Fruit fly (Drosophila melanogaster) whole organism, embryonic: Measurements from ENCODE around the gene POLDIP2.
A peak's percentile ranks its signal among the peaks of the same experiment; 100 is the strongest.

Source experiments
- Ada2b ChIP-seq: fragments of 200-800 bp; sonication (Bioruptor generic); IDR thresholded peaks from 2 replicates; pipeline ENCODE4 v1.3.6; 2022; ENCODE audit warnings: missing biosample characterization, missing genetic modification characterization
- Bdp1 ChIP-seq: fragments of 200-800 bp; sonication (Bioruptor generic); optimal IDR thresholded peaks from 3 replicates; lab custom pipeline; 2016; ENCODE audit warnings: missing biosample characterization, missing genetic modification characterization
- CG10147 ChIP-seq: fragments of 200-800 bp; sonication (Bioruptor generic); optimal IDR thresholded peaks from 2 replicates; lab custom pipeline; 2019; ENCODE audit warnings: missing biosample characterization, mild to moderate bottlenecking, missing genetic modification characterization, moderate library complexity
- CG10274 ChIP-seq: fragments of 200-800 bp; sonication (Bioruptor generic); optimal IDR thresholded peaks from 3 replicates; lab custom pipeline; 2017; ENCODE audit warnings: missing biosample characterization, mild to moderate bottlenecking, missing genetic modification characterization
- CG10321 ChIP-seq: fragments of 200-800 bp; sonication (Bioruptor generic); IDR thresholded peaks from 2 replicates; pipeline ENCODE4 v1.3.6; 2022; ENCODE audit warnings: missing biosample characterization, missing genetic modification characterization
- CG10366 ChIP-seq: fragments of 200-800 bp; sonication (Bioruptor generic); IDR thresholded peaks from 2 replicates; pipeline ENCODE4 v1.3.6; 2022; ENCODE audit warnings: missing biosample characterization, missing genetic modification characterization
- CG10462 ChIP-seq: fragments of 200-800 bp; sonication (Bioruptor generic); optimal IDR thresholded peaks from 2 replicates; lab custom pipeline; 2016; ENCODE audit warnings: missing biosample characterization, missing genetic modification characterization
- CG11247 ChIP-seq: fragments of 200-800 bp; sonication (Bioruptor generic); IDR thresholded peaks from 2 replicates; pipeline ENCODE4 v1.3.6; 2022; ENCODE audit warnings: missing biosample characterization, missing genetic modification characterization
- CG12236 ChIP-seq: fragments of 200-800 bp; sonication (Bioruptor generic); optimal IDR thresholded peaks from 2 replicates; lab custom pipeline; 2016; ENCODE audit warnings: missing biosample characterization, missing genetic modification characterization
- CG13775 ChIP-seq: fragments of 200-800 bp; sonication (Bioruptor generic); optimal IDR thresholded peaks from 3 replicates; lab custom pipeline; 2017; ENCODE audit warnings: missing biosample characterization, mild to moderate bottlenecking, missing genetic modification characterization
- CG14050 ChIP-seq: fragments of 200-800 bp; sonication (Bioruptor generic); IDR thresholded peaks from 3 replicates; pipeline ENCODE4 v1.3.6; 2022; ENCODE audit warnings: missing biosample characterization, missing genetic modification characterization
- CG14710 ChIP-seq: fragments of 200-800 bp; sonication (Bioruptor generic); optimal IDR thresholded peaks from 3 replicates; lab custom pipeline; 2019; ENCODE audit warnings: missing biosample characterization, mild to moderate bottlenecking, missing genetic modification characterization, moderate library complexity
- CG14860 ChIP-seq: fragments of 200-800 bp; sonication (Bioruptor generic); IDR thresholded peaks from 3 replicates; pipeline ENCODE4 v1.3.6; 2022; ENCODE audit warnings: missing biosample characterization, missing genetic modification characterization; ENCODE audit not compliant: partially characterized antibody
- CG15601 ChIP-seq: fragments of 200-800 bp; sonication (Bioruptor generic); optimal IDR thresholded peaks from 3 replicates; lab custom pipeline; 2019; ENCODE audit warnings: missing biosample characterization, mild to moderate bottlenecking, missing genetic modification characterization, moderate library complexity
- CG1602 ChIP-seq: fragments of 200-800 bp; sonication (Bioruptor generic); optimal IDR thresholded peaks from 3 replicates; lab custom pipeline; 2016; ENCODE audit warnings: missing biosample characterization, missing genetic modification characterization
- CG1603 ChIP-seq: fragments of 200-800 bp; sonication (Bioruptor generic); optimal IDR thresholded peaks from 2 replicates; lab custom pipeline; 2019; ENCODE audit warnings: missing biosample characterization, mild to moderate bottlenecking, missing genetic modification characterization, moderate library complexity
- CG30403 ChIP-seq: fragments of 200-800 bp; sonication (Bioruptor generic); optimal IDR thresholded peaks from 3 replicates; lab custom pipeline; 2016; ENCODE audit warnings: missing biosample characterization, missing genetic modification characterization
- CG31365 ChIP-seq: fragments of 200-800 bp; sonication (Bioruptor generic); optimal IDR thresholded peaks from 2 replicates; lab custom pipeline; 2018; ENCODE audit warnings: missing biosample characterization, mild to moderate bottlenecking, missing genetic modification characterization
- CG3163 ChIP-seq: fragments of 200-800 bp; sonication (Bioruptor generic); optimal IDR thresholded peaks from 3 replicates; lab custom pipeline; 2016; ENCODE audit warnings: missing biosample characterization, missing genetic modification characterization
- CG32532 ChIP-seq: fragments of 200-800 bp; sonication (Bioruptor generic); IDR thresholded peaks from 2 replicates; pipeline ENCODE4 v1.3.6; 2022; ENCODE audit warnings: missing biosample characterization, missing genetic modification characterization
- CG34376 ChIP-seq: fragments of 200-800 bp; sonication (Bioruptor generic); optimal IDR thresholded peaks from 2 replicates; lab custom pipeline; 2018; ENCODE audit warnings: missing biosample characterization, mild to moderate bottlenecking, missing genetic modification characterization
- CG3847 ChIP-seq: fragments of 200-800 bp; sonication (Bioruptor generic); IDR thresholded peaks from 2 replicates; pipeline ENCODE4 v1.3.6; 2022; ENCODE audit warnings: missing biosample characterization, missing genetic modification characterization
- CG42726 ChIP-seq: fragments of 200-800 bp; sonication (Bioruptor generic); IDR thresholded peaks from 2 replicates; pipeline ENCODE4 v1.3.6; 2022; ENCODE audit warnings: missing biosample characterization, missing genetic modification characterization; ENCODE audit not compliant: partially characterized antibody
- CG7372 ChIP-seq: fragments of 200-800 bp; sonication (Bioruptor generic); IDR thresholded peaks from 2 replicates; pipeline ENCODE4 v1.3.6; 2022; ENCODE audit warnings: missing biosample characterization, missing genetic modification characterization
- CG8290 ChIP-seq, 3 experiments: fragments of 200-800 bp; sonication (Bioruptor generic); optimal IDR thresholded peaks; 2 replicates each; lab custom pipeline; 2016 to 2019; ENCODE audit warnings: missing biosample characterization in 3 of 3, missing genetic modification characterization in 3 of 3, mild to moderate bottlenecking in 2 of 3, moderate library complexity in 1 of 3
- CG8765 ChIP-seq: fragments of 200-800 bp; sonication (Bioruptor generic); IDR thresholded peaks from 2 replicates; pipeline ENCODE4 v1.3.6; 2022; ENCODE audit warnings: missing biosample characterization, missing genetic modification characterization
- CG9215 ChIP-seq: fragments of 200-800 bp; sonication (Bioruptor generic); IDR thresholded peaks from 2 replicates; pipeline ENCODE4 v1.3.6; 2022; ENCODE audit warnings: missing biosample characterization, missing genetic modification characterization
- Dref ChIP-seq: fragments of 200-800 bp; sonication (Bioruptor generic); IDR thresholded peaks from 2 replicates; pipeline ENCODE4 v1.3.6; 2022; ENCODE audit warnings: missing biosample characterization, missing genetic modification characterization
- Ets65A ChIP-seq: fragments of 200-800 bp; sonication (Bioruptor generic); peaks from one replicate; lab custom pipeline; 2016; ENCODE audit warnings: missing biosample characterization, missing genetic modification characterization
- Fer3 ChIP-seq: fragments of 200-800 bp; sonication (Bioruptor generic); optimal IDR thresholded peaks from 2 replicates; lab custom pipeline; 2018; ENCODE audit warnings: missing biosample characterization, mild to moderate bottlenecking, missing genetic modification characterization, moderate library complexity
- HLH54F ChIP-seq: fragments of 200-800 bp; sonication (Bioruptor generic); optimal IDR thresholded peaks from 3 replicates; lab custom pipeline; 2016; ENCODE audit warnings: missing biosample characterization, missing genetic modification characterization
- Hand ChIP-seq: fragments of 200-800 bp; sonication (Bioruptor generic); optimal IDR thresholded peaks from 2 replicates; lab custom pipeline; 2017; ENCODE audit warnings: mild to moderate bottlenecking, missing biosample characterization, missing genetic modification reagents, missing genetic modification characterization
- Hey ChIP-seq: fragments of 200-800 bp; sonication (Bioruptor generic); optimal IDR thresholded peaks from 3 replicates; lab custom pipeline; 2018; ENCODE audit warnings: missing biosample characterization, mild to moderate bottlenecking, missing genetic modification characterization
- Lpt ChIP-seq: fragments of >200 bp; optimal IDR thresholded peaks from 2 replicates; lab custom pipeline; 2018; ENCODE audit warnings: missing biosample characterization, missing genetic modification characterization
- MESR4 ChIP-seq: fragments of 200-800 bp; sonication (Bioruptor generic); optimal IDR thresholded peaks from 2 replicates; lab custom pipeline; 2018; ENCODE audit warnings: missing biosample characterization, mild to moderate bottlenecking, missing genetic modification characterization, moderate library complexity
- NC2β ChIP-seq: fragments of 200-800 bp; sonication (Bioruptor generic); optimal IDR thresholded peaks from 2 replicates; lab custom pipeline; 2016; ENCODE audit warnings: missing biosample characterization, missing genetic modification characterization
- Nf-YB ChIP-seq: fragments of 200-800 bp; sonication (Bioruptor generic); optimal IDR thresholded peaks from 3 replicates; lab custom pipeline; 2019; ENCODE audit warnings: missing biosample characterization, mild to moderate bottlenecking, missing genetic modification characterization, moderate library complexity
- Nf-YC ChIP-seq: fragments of 200-800 bp; optimal IDR thresholded peaks from 3 replicates; lab custom pipeline; 2019; ENCODE audit warnings: missing biosample characterization, mild to moderate bottlenecking, missing genetic modification characterization, moderate library complexity
- Ssrp ChIP-seq: fragments of 200-800 bp; sonication (Bioruptor generic); optimal IDR thresholded peaks from 2 replicates; lab custom pipeline; 2018; ENCODE audit warnings: missing biosample characterization, mild to moderate bottlenecking, missing genetic modification characterization, moderate library complexity
- TFAM ChIP-seq: fragments of 200-800 bp; sonication (Bioruptor generic); optimal IDR thresholded peaks from 2 replicates; lab custom pipeline; 2017; ENCODE audit warnings: missing biosample characterization, missing genetic modification characterization, inconsistent platforms
- fd102C ChIP-seq: fragments of 200-800 bp; sonication (Bioruptor generic); optimal IDR thresholded peaks from 2 replicates; lab custom pipeline; 2018; ENCODE audit warnings: missing biosample characterization, mild to moderate bottlenecking, missing genetic modification characterization, moderate library complexity
- fd64A ChIP-seq: fragments of 200-800 bp; sonication (Bioruptor generic); optimal IDR thresholded peaks from 3 replicates; lab custom pipeline; 2018; ENCODE audit warnings: missing biosample characterization, mild to moderate bottlenecking, missing genetic modification characterization
- grau ChIP-seq: fragments of 200-800 bp; optimal IDR thresholded peaks from 3 replicates; lab custom pipeline; 2019; ENCODE audit warnings: missing biosample characterization, mild to moderate bottlenecking, missing genetic modification characterization, moderate library complexity
- nerfin-1 ChIP-seq: fragments of 200-800 bp; sonication (Bioruptor generic); optimal IDR thresholded peaks from 3 replicates; lab custom pipeline; 2019; ENCODE audit warnings: missing biosample characterization, mild to moderate bottlenecking, missing genetic modification characterization, moderate library complexity
- pb ChIP-seq: fragments of 200-800 bp; sonication (Bioruptor generic); optimal IDR thresholded peaks from 3 replicates; lab custom pipeline; 2016; ENCODE audit warnings: missing biosample characterization, missing genetic modification characterization
- psq ChIP-seq: fragments of 200-800 bp; sonication (Bioruptor generic); optimal IDR thresholded peaks from 2 replicates; lab custom pipeline; 2017; ENCODE audit warnings: missing biosample characterization, missing genetic modification characterization
- sd ChIP-seq: fragments of 200-800 bp; sonication (Bioruptor generic); optimal IDR thresholded peaks from 3 replicates; lab custom pipeline; 2018; ENCODE audit warnings: missing biosample characterization, mild to moderate bottlenecking, missing genetic modification characterization, moderate library complexity
- sima ChIP-seq: fragments of 200-800 bp; sonication (Bioruptor generic); optimal IDR thresholded peaks from 2 replicates; lab custom pipeline; 2016; ENCODE audit warnings: missing biosample characterization, missing genetic modification characterization
- stwl ChIP-seq: fragments of 200-800 bp; sonication (Bioruptor generic); optimal IDR thresholded peaks from 3 replicates; lab custom pipeline; 2018; ENCODE audit warnings: missing biosample characterization, mild to moderate bottlenecking, missing genetic modification characterization, moderate library complexity
- vvl ChIP-seq: fragments of 200-800 bp; sonication (Bioruptor generic); IDR thresholded peaks from 2 replicates; pipeline ENCODE4 v1.3.6; 2022; ENCODE audit warnings: missing biosample characterization, missing genetic modification characterization

POLDIP2 gene

dm6 chr3R:5483488-5484109 is 16.0 kb downstream of the POLDIP2 start, which contains the start of gene ksr (continued):
- TF ChIP-seq CG11247 (GFP tag; lab: Robert Waterston, UW) (no peak), grau (peak; percentile 51), CG1603 (tag; lab: Kevin White, UChicago) (no peak), CG15601 (tag; lab: Kevin White, UChicago) (no peak), CG8765 (GFP tag; lab: Robert Waterston, UW) (no peak), psq (no peak), CG14710 (peak; percentile 55), Dref (no peak), vvl (GFP tag; lab: Robert Waterston, UW) (peak; percentile 34; the same call in 1 of the 2 replicates), Nf-YC (tag; lab: Kevin White, UChicago) (no peak), sima (GFP tag; lab: Kevin White, UChicago) (no peak), CG34376 (GFP tag; lab: Kevin White, UChicago) (no peak), CG8290 (GFP tag; optimal IDR thresholded peaks at IDR 0.05; lab: Kevin White, UChicago) (no peak), CG8290 (tag; optimal IDR thresholded peaks at IDR 0.05; lab: Kevin White, UChicago) (no peak), CG10462 (GFP tag; lab: Kevin White, UChicago) (peak; percentile 5), CG3847 (GFP tag; lab: Robert Waterston, UW) (no peak), Nf-YB (GFP tag; lab: Kevin White, UChicago) (no peak), Hand (GFP tag; lab: Kevin White, UChicago) (no peak), CG10147 (GFP tag; lab: Kevin White, UChicago) (no peak), CG10274 (GFP tag; lab: Kevin White, UChicago) (no peak), nerfin-1 (tag; lab: Kevin White, UChicago) (peak; percentile 81), fd102C (no peak), CG10366 (GFP tag; lab: Robert Waterston, UW) (peak; percentile 16; the same call in 1 of the 2 replicates), Lpt (GFP tag; lab: Kevin White, UChicago) (no peak), CG10321 (no peak), CG9215 (no peak), CG12236 (GFP tag; lab: Kevin White, UChicago) (no peak), CG1602 (no peak), CG14050 (GFP tag; lab: Robert Waterston, UW) (peak; percentile 16; the same call in 1 of the 3 replicates), CG14860 (GFP tag; lab: Robert Waterston, UW) (no peak), Hey (tag; lab: Kevin White, UChicago) (no peak), CG7372 (GFP tag; lab: Robert Waterston, UW) (no peak), CG3163 (GFP tag; lab: Kevin White, UChicago) (no peak), MESR4 (GFP tag; lab: Kevin White, UChicago) (peak; percentile 98), sd (tag; lab: Kevin White, UChicago) (no peak), HLH54F (no peak), Ets65A (peak; percentile 84), CG13775 (GFP tag; lab: Kevin White, UChicago) (no peak), fd64A (no peak), Ada2b (GFP tag; lab: Robert Waterston, UW) (no peak), CG32532 (GFP tag; lab: Robert Waterston, UW) (peak; percentile 38; the same call in 1 of the 2 replicates), Bdp1 (no peak), pb (GFP tag; lab: Kevin White, UChicago) (no peak), CG31365 (tag; lab: Kevin White, UChicago) (no peak), Fer3 (tag; lab: Kevin White, UChicago) (peak; percentile 29), TFAM (GFP tag; lab: Kevin White, UChicago) (no peak), Ssrp (tag; lab: Kevin White, UChicago) (no peak), CG42726 (GFP tag; lab: Robert Waterston, UW) (peak; percentile 57; the same call in 1 of the 2 replicates), NC2β (GFP tag; lab: Kevin White, UChicago) (no peak), CG30403 (peak; percentile 31), stwl (tag; lab: Kevin White, UChicago) (peak; percentile 12)
